Worm (Caenorhabditis elegans): ENCODE results near the gene C05E4.7.

The C05E4.7 gene

DNA sequence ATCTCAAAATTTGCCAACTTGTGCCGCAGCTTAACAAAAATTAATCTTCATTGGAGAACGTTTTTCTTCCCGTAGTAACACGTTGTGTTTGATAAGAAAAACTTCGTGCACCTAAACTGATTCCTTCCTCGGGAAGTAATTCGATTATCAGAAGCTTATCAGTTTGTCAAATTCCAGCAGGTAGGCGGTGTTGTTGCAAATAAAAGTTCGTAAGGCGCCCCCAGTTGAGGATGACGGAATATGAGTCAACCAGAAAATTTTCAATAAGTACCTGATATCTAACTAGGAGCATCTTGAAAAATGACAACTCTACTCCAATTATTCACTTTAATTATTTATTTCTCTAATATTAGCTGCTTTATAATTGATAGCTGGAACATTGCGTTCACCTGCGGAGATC lies at the start of gene C05E4.7:
Gene C05E4.7, plus strand, starts transcription at position 301 of the 400 bp plus-strand sequence.
- no peak for TF ChIP-seq ref-2 (tag; optimal IDR thresholded peaks at IDR 0.05)
- TF ChIP-seq lin-11 (tag; optimal IDR thresholded peaks at IDR 0.05): no peak
- TF ChIP-seq ceh-45 (GFP tag; IDR thresholded peaks at IDR 0.05): no peak
- no peak for TF ChIP-seq pros-1 (tag; optimal IDR thresholded peaks at IDR 0.05)
- no peak for TF ChIP-seq hlh-30 (tag; optimal IDR thresholded peaks at IDR 0.05; ENCODE audit: insufficient read depth)
- TF ChIP-seq T23F11.4 (GFP tag; optimal IDR thresholded peaks at IDR 0.05): no peak
- TF ChIP-seq nfya-1 (tag; optimal IDR thresholded peaks at IDR 0.05): no peak
- TF ChIP-seq tbx-2 (tag; optimal IDR thresholded peaks at IDR 0.05): no peak

DNA sequence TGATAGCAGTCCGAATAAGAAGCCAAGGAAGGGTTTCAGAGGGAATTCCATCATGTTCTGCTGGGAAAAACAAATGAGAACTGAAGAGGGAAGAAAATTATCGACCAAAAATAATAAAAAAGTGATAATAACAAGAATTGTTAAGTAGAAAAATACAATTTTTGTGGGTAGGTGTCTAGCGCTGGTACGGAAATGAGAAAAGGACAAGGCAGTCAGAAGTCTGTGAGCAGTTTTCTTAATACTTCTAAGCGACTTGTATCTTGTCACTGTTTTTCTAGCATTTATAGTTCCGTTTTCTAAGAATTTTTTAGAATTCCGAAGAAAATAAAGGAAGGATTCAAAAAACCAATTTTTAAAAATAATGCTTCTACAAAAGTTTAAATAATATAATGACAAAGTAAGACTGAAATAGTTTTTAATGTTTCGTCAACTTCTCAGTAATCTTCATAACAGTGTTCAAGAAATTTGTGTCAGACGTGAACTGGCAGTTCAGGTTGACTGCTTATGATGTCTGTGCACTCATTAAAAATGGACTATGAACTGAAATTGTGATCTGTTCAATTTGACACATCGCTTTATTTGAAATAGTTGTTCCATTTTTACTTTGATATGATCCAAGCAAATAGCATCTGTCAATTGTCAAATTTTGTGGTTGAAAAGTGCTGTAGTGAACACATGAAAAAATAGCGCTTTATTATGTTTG lies 49.0 kb upstream of the C05E4.7 start, which contains the start of gene srx-4:
Gene srx-4, minus strand, starts transcription at position 51 of the 703 bp plus-strand sequence.
- TF ChIP-seq npax-4 (tag; optimal IDR thresholded peaks at IDR 0.05) (no peak), K02D7.2 (tag; optimal IDR thresholded peaks at IDR 0.05) (no peak), mec-3 (tag; optimal IDR thresholded peaks at IDR 0.05; ENCODE audit: borderline replicate concordance) (no peak), sox-4 (tag; optimal IDR thresholded peaks at IDR 0.05) (no peak), pat-9 (tag; optimal IDR thresholded peaks at IDR 0.05) (no peak), nhr-11 (tag; optimal IDR thresholded peaks at IDR 0.05) (no peak), hlh-6 (tag; optimal IDR thresholded peaks at IDR 0.05) (no peak), ztf-16 (tag; optimal IDR thresholded peaks at IDR 0.05) (no peak), ceh-19 (GFP tag; optimal IDR thresholded peaks at IDR 0.05) (no peak), ceh-24 (tag; optimal IDR thresholded peaks at IDR 0.05) (no peak), ttx-3 (tag; optimal IDR thresholded peaks at IDR 0.05) (no peak), odd-2 (tag; optimal IDR thresholded peaks at IDR 0.05) (no peak), dmd-4 (tag; optimal IDR thresholded peaks at IDR 0.05; ENCODE audit: borderline replicate concordance) (no peak)

DNA sequence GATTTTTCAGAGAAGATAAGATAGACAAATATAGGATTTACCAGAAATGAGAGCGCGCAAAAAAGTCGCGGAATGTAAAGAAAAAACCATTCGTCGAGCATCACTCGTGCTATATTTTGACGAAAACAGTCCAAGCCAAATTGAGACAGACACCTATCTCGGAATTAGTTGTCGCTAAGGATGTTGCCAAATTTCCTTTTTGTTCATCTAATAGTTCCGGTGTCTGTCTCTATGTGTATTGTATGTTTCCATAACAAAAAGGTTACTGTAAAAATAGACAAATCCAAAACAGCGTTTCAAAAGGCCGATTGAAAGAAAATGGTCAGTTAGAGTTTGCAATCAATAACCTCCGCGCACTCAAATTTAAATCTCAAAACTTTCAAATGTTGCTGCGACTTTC lies 47.3 kb upstream of the C05E4.7 start, which contains the start of gene srj-53:
Gene srj-53, minus strand, starts transcription at position 101 of the 400 bp plus-strand sequence.
- TF ChIP-seq ceh-22 (tag; optimal IDR thresholded peaks at IDR 0.05) (no peak), ceh-34 (tag; optimal IDR thresholded peaks at IDR 0.05) (no peak), pqm-1 (tag; optimal IDR thresholded peaks at IDR 0.05) (no peak), C38D4.7 (GFP tag; optimal IDR thresholded peaks at IDR 0.05) (no peak), elt-2 (tag; optimal IDR thresholded peaks at IDR 0.05) (no peak), ceh-30 (tag; optimal IDR thresholded peaks at IDR 0.05) (no peak), lin-11 (tag; optimal IDR thresholded peaks at IDR 0.05) (no peak), F13H6.1 (tag; optimal IDR thresholded peaks at IDR 0.05) (no peak), ceh-18 (tag; optimal IDR thresholded peaks at IDR 0.05) (no peak), ahr-1 (tag; optimal IDR thresholded peaks at IDR 0.05) (no peak)

DNA sequence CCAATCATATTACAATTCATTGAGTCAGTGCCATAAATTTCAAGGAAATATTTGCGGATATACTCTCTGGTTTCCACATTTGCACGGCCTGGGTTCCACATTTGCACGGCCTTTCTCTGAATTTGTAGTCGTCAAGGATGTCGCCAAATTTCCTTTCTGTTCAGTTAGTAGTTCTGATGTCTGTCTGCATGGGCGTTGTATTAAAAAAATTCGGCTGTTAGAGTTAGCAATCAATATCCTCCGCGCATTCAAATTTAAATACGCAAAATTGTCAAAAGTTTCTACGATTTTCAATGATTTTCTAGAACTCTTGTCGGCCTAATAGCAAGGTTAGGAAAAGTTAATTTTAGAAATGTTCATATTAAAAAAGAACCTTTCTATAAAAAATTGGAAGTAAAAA lies 46.0 kb upstream of the C05E4.7 start, which contains the start of gene srj-52:
Gene srj-52, minus strand, starts transcription at position 101 of the 400 bp plus-strand sequence.
- TF ChIP-seq hlh-15 (tag; optimal IDR thresholded peaks at IDR 0.05): no peak
- TF ChIP-seq che-1 (tag; optimal IDR thresholded peaks at IDR 0.05): no peak
- no peak for TF ChIP-seq ceh-30 (tag; optimal IDR thresholded peaks at IDR 0.05)
- no peak for TF ChIP-seq pqm-1 (tag; optimal IDR thresholded peaks at IDR 0.05)
- TF ChIP-seq elt-2 (tag; optimal IDR thresholded peaks at IDR 0.05): no peak
- no peak for TF ChIP-seq rnt-1 (tag; optimal IDR thresholded peaks at IDR 0.05)

DNA sequence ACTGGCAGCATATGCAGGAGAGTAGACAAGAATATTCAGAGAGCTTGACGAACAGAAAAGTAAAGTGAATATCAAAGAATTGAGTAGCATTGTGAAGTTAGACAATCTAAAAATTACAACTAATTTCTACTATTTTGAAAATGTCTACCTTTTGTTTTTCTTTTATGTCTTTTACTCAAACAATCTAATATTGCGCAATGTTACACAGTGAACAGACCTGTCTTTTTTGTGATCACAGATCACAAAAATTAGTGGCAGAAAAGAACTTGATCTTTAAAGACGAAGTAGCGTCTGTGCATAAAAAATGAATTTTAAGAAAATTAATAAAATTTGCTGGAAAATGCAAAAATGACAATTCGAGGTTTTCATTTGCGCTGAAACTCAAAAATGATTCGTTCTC lies 42.9 kb upstream of the C05E4.7 start:
- TF ChIP-seq ttx-3 (tag; optimal IDR thresholded peaks at IDR 0.05) (no peak), lin-11 (tag; optimal IDR thresholded peaks at IDR 0.05) (no peak), ceh-45 (GFP tag; IDR thresholded peaks at IDR 0.05) (no peak), ceh-6 (GFP tag; optimal IDR thresholded peaks at IDR 0.05) (no peak), Y22D7AL.16 (tag; optimal IDR thresholded peaks at IDR 0.05) (no peak)

Measured in whole organism, late embryonic.